Fruit fly (Drosophila melanogaster) whole organism, embryonic: ENCODE data around the gene Lrr47.

Source experiments
- Aef1 ChIP-seq: fragments of 200-800 bp; sonication (Bioruptor generic); IDR thresholded peaks from 3 replicates; pipeline ENCODE4 v1.3.6; 2022; ENCODE audit warnings: missing biosample characterization, missing genetic modification characterization
- Antp ChIP-seq: fragments of 200-800 bp; sonication (Bioruptor generic); optimal IDR thresholded peaks from 3 replicates; lab custom pipeline; 2016; ENCODE audit warnings: missing biosample characterization, missing genetic modification characterization
- BEAF-32 ChIP-seq: fragments of 200-800 bp; sonication (Bioruptor generic); optimal IDR thresholded peaks from 3 replicates; lab custom pipeline; 2017; ENCODE audit warnings: missing biosample characterization, missing genetic modification characterization, mild to moderate bottlenecking, moderate library complexity, missing genetic modification reagents
- CG10654 ChIP-seq: fragments of 200-800 bp; sonication (Bioruptor generic); optimal IDR thresholded peaks from 2 replicates; lab custom pipeline; 2016; ENCODE audit warnings: missing biosample characterization, missing genetic modification characterization
- CG11085 ChIP-seq: fragments of 200-800 bp; sonication (Bioruptor generic); IDR thresholded peaks from 2 replicates; pipeline ENCODE4 v1.3.6; 2022; ENCODE audit warnings: missing biosample characterization, missing genetic modification characterization
- CG12219 ChIP-seq: fragments of 200-800 bp; sonication (Bioruptor generic); optimal IDR thresholded peaks from 3 replicates; lab custom pipeline; 2018; ENCODE audit warnings: missing biosample characterization, mild to moderate bottlenecking, missing genetic modification characterization
- CG1233 ChIP-seq: fragments of 200-800 bp; sonication (Bioruptor generic); optimal IDR thresholded peaks from 4 replicates; lab custom pipeline; 2018; ENCODE audit warnings: missing biosample characterization, mild to moderate bottlenecking, missing genetic modification characterization
- CG12744 ChIP-seq: fragments of 200-800 bp; sonication (Bioruptor generic); optimal IDR thresholded peaks from 2 replicates; lab custom pipeline; 2016; ENCODE audit warnings: missing biosample characterization, missing genetic modification characterization
- CG12942 ChIP-seq: fragments of 200-800 bp; sonication (Bioruptor generic); optimal IDR thresholded peaks from 3 replicates; lab custom pipeline; 2016; ENCODE audit warnings: missing biosample characterization, missing genetic modification characterization
- CG13123 ChIP-seq: fragments of 200-800 bp; sonication (Bioruptor generic); optimal IDR thresholded peaks from 2 replicates; lab custom pipeline; 2016; ENCODE audit warnings: missing biosample characterization, missing genetic modification characterization
- CG13624 ChIP-seq: fragments of 200-800 bp; sonication (Bioruptor generic); optimal IDR thresholded peaks from 2 replicates; lab custom pipeline; 2016; ENCODE audit warnings: missing biosample characterization, missing genetic modification characterization
- CG16815 ChIP-seq: fragments of 200-800 bp; sonication (Bioruptor generic); optimal IDR thresholded peaks from 3 replicates; lab custom pipeline; 2017; ENCODE audit warnings: missing biosample characterization, mild to moderate bottlenecking, missing genetic modification characterization
- CG17612 ChIP-seq: fragments of 200-800 bp; sonication (Bioruptor generic); IDR thresholded peaks from 2 replicates; pipeline ENCODE4 v1.3.6; 2022; ENCODE audit warnings: missing biosample characterization, missing genetic modification characterization
- CG1792 ChIP-seq: fragments of 200-800 bp; sonication (Bioruptor generic); optimal IDR thresholded peaks from 2 replicates; lab custom pipeline; 2016; ENCODE audit warnings: missing biosample characterization, missing genetic modification characterization
- CG2712 ChIP-seq: fragments of 200-800 bp; optimal IDR thresholded peaks from 3 replicates; lab custom pipeline; 2019; ENCODE audit warnings: missing biosample characterization, mild to moderate bottlenecking, missing genetic modification characterization, moderate library complexity
- CG3407 ChIP-seq: fragments of 200-800 bp; sonication (Bioruptor generic); optimal IDR thresholded peaks from 2 replicates; lab custom pipeline; 2018; ENCODE audit warnings: missing biosample characterization, mild to moderate bottlenecking, missing genetic modification characterization
- CG3726 ChIP-seq: fragments of 200-800 bp; sonication (Bioruptor generic); IDR thresholded peaks from 3 replicates; pipeline ENCODE4, ENCODE4 v1.3.6; 2022; ENCODE audit warnings: missing biosample characterization, missing genetic modification characterization
- CG3838 ChIP-seq: fragments of 200-800 bp; sonication (Bioruptor generic); optimal IDR thresholded peaks from 3 replicates; lab custom pipeline; 2016; ENCODE audit warnings: missing biosample characterization, missing genetic modification characterization
- CG4360 ChIP-seq: fragments of 200-800 bp; sonication (Bioruptor generic); IDR thresholded peaks from 2 replicates; pipeline ENCODE4 v1.3.6; 2022; ENCODE audit warnings: missing biosample characterization, missing genetic modification characterization
- CG6854 ChIP-seq: fragments of 200-800 bp; sonication (Bioruptor generic); optimal IDR thresholded peaks from 3 replicates; lab custom pipeline; 2017; ENCODE audit warnings: missing biosample characterization, mild to moderate bottlenecking, missing genetic modification characterization
- CG7271 ChIP-seq: fragments of 200-800 bp; sonication (Bioruptor generic); optimal IDR thresholded peaks from 2 replicates; lab custom pipeline; 2018; ENCODE audit warnings: missing biosample characterization, mild to moderate bottlenecking, missing genetic modification characterization, moderate library complexity
- Dek ChIP-seq: fragments of 200-800 bp; sonication (Bioruptor generic); optimal IDR thresholded peaks from 3 replicates; lab custom pipeline; 2019; ENCODE audit warnings: missing biosample characterization, mild to moderate bottlenecking, missing genetic modification characterization, moderate library complexity
- Doc3 ChIP-seq: fragments of 200-800 bp; sonication (Bioruptor generic); IDR thresholded peaks from 3 replicates; pipeline ENCODE4 v1.3.6; 2022; ENCODE audit warnings: missing biosample characterization, missing genetic modification characterization; ENCODE audit not compliant: partially characterized antibody
- Gsc ChIP-seq: fragments of 200-800 bp; sonication (Bioruptor generic); IDR thresholded peaks from 2 replicates; pipeline ENCODE4 v1.3.6; 2022; ENCODE audit warnings: missing biosample characterization, missing genetic modification characterization
- HLH4C ChIP-seq: fragments of 200-800 bp; sonication (Bioruptor generic); IDR thresholded peaks from 3 replicates; pipeline ENCODE4 v1.3.6; 2022; ENCODE audit warnings: missing biosample characterization, missing genetic modification characterization; ENCODE audit not compliant: partially characterized antibody
- Hr39 ChIP-seq: fragments of >200 bp; optimal IDR thresholded peaks from 2 replicates; lab custom pipeline; 2017
- Jarid2 ChIP-seq: fragments of 200-800 bp; sonication (Bioruptor generic); optimal IDR thresholded peaks from 3 replicates; lab custom pipeline; 2017; ENCODE audit warnings: mild to moderate bottlenecking, missing biosample characterization, missing genetic modification reagents, missing genetic modification characterization
- Kr ChIP-seq: fragments of 200-800 bp; sonication (Bioruptor generic); optimal IDR thresholded peaks from 2 replicates; lab custom pipeline; 2017; ENCODE audit warnings: missing biosample characterization, mild to moderate bottlenecking, missing genetic modification characterization
- NC2α ChIP-seq: fragments of 200-800 bp; sonication (Bioruptor generic); optimal IDR thresholded peaks from 2 replicates; lab custom pipeline; 2016; ENCODE audit warnings: missing biosample characterization, missing genetic modification characterization
- Neu2 ChIP-seq: fragments of 200-800 bp; sonication (Bioruptor generic); optimal IDR thresholded peaks from 3 replicates; lab custom pipeline; 2016; ENCODE audit warnings: missing biosample characterization, missing genetic modification characterization, borderline replicate concordance
- Nf-YC ChIP-seq: fragments of 200-800 bp; optimal IDR thresholded peaks from 3 replicates; lab custom pipeline; 2019; ENCODE audit warnings: missing biosample characterization, mild to moderate bottlenecking, missing genetic modification characterization, moderate library complexity
- Oli ChIP-seq: fragments of 200-800 bp; sonication (Bioruptor generic); optimal IDR thresholded peaks from 2 replicates; lab custom pipeline; 2018; ENCODE audit warnings: missing biosample characterization, mild to moderate bottlenecking, missing genetic modification characterization, moderate library complexity
- Spps ChIP-seq: fragments of 200-800 bp; sonication (Bioruptor generic); optimal IDR thresholded peaks from 2 replicates; lab custom pipeline; 2018; ENCODE audit warnings: missing biosample characterization, mild to moderate bottlenecking, missing genetic modification characterization
- Sry-β ChIP-seq: fragments of 200-800 bp; sonication (Bioruptor generic); optimal IDR thresholded peaks from 2 replicates; lab custom pipeline; 2018; ENCODE audit warnings: missing biosample characterization, mild to moderate bottlenecking, missing genetic modification characterization, moderate library complexity
- Xbp1 ChIP-seq: fragments of 200-800 bp; sonication (Bioruptor generic); optimal IDR thresholded peaks from 3 replicates; lab custom pipeline; 2016; ENCODE audit warnings: missing biosample characterization, mild to moderate bottlenecking, missing genetic modification characterization
- caup ChIP-seq: fragments of 200-800 bp; sonication (Bioruptor generic); optimal IDR thresholded peaks from 3 replicates; lab custom pipeline; 2017; ENCODE audit warnings: missing biosample characterization, mild to moderate bottlenecking, missing genetic modification characterization, moderate library complexity; ENCODE audit not compliant: severe bottlenecking
- chn ChIP-seq: fragments of 200-800 bp; sonication (Bioruptor generic); optimal IDR thresholded peaks from 2 replicates; lab custom pipeline; 2016; ENCODE audit warnings: missing biosample characterization, missing genetic modification characterization
- esg ChIP-seq: fragments of 200-800 bp; sonication (Bioruptor generic); conservative IDR thresholded peaks from 2 replicates; pipeline ENCODE4 v1.3.6; 2022; ENCODE audit warnings: missing biosample characterization, missing genetic modification characterization
- ftz-f1 ChIP-seq: fragments of 200-800 bp; sonication (Bioruptor generic); optimal IDR thresholded peaks from 2 replicates; lab custom pipeline; 2016; ENCODE audit warnings: missing biosample characterization, missing genetic modification characterization
- gem ChIP-seq: fragments of 200-800 bp; sonication (Bioruptor generic); optimal IDR thresholded peaks from 2 replicates; lab custom pipeline; 2019; ENCODE audit warnings: missing biosample characterization, mild to moderate bottlenecking, missing genetic modification characterization, moderate library complexity
- her ChIP-seq: fragments of 200-800 bp; sonication (Bioruptor generic); optimal IDR thresholded peaks from 2 replicates; lab custom pipeline; 2016; ENCODE audit warnings: missing biosample characterization, missing genetic modification characterization
- pb ChIP-seq: fragments of 200-800 bp; sonication (Bioruptor generic); optimal IDR thresholded peaks from 3 replicates; lab custom pipeline; 2016; ENCODE audit warnings: missing biosample characterization, missing genetic modification characterization
- prd ChIP-seq, 3 experiments: fragments of >200 bp in 2 of 3; fragments of 200-800 bp in 1 of 3; sonication (Bioruptor generic) in 1 of 3; optimal IDR thresholded peaks in 2 of 3; IDR thresholded peaks in 1 of 3; 2 replicates in 2 of 3; 3 replicates in 1 of 3; pipeline versions ENCODE4 v1.3.6 to Lab custom; 2017 to 2022; ENCODE audit warnings: missing biosample characterization in 1 of 3, missing genetic modification characterization in 1 of 3
- sr ChIP-seq: fragments of 200-800 bp; sonication (Bioruptor generic); IDR thresholded peaks from 3 replicates; pipeline ENCODE4 v1.3.6; 2022; ENCODE audit warnings: missing biosample characterization, missing genetic modification characterization
- tap ChIP-seq: fragments of 200-800 bp; optimal IDR thresholded peaks from 3 replicates; lab custom pipeline; 2019; ENCODE audit warnings: missing biosample characterization, mild to moderate bottlenecking, missing genetic modification characterization, moderate library complexity
- toy ChIP-seq: fragments of 200-800 bp; sonication (Bioruptor generic); IDR thresholded peaks from 2 replicates; pipeline ENCODE4 v1.3.6; 2022; ENCODE audit warnings: missing biosample characterization, missing genetic modification characterization
- vfl ChIP-seq: fragments of 200-800 bp; sonication (Bioruptor generic); optimal IDR thresholded peaks from 2 replicates; lab custom pipeline; 2016; ENCODE audit warnings: missing biosample characterization, missing genetic modification characterization
- zen ChIP-seq: fragments of 200-800 bp; sonication (Bioruptor generic); optimal IDR thresholded peaks from 3 replicates; lab custom pipeline; 2018; ENCODE audit warnings: missing biosample characterization, mild to moderate bottlenecking, missing genetic modification characterization, moderate library complexity

Gene Lrr47

DNA sequence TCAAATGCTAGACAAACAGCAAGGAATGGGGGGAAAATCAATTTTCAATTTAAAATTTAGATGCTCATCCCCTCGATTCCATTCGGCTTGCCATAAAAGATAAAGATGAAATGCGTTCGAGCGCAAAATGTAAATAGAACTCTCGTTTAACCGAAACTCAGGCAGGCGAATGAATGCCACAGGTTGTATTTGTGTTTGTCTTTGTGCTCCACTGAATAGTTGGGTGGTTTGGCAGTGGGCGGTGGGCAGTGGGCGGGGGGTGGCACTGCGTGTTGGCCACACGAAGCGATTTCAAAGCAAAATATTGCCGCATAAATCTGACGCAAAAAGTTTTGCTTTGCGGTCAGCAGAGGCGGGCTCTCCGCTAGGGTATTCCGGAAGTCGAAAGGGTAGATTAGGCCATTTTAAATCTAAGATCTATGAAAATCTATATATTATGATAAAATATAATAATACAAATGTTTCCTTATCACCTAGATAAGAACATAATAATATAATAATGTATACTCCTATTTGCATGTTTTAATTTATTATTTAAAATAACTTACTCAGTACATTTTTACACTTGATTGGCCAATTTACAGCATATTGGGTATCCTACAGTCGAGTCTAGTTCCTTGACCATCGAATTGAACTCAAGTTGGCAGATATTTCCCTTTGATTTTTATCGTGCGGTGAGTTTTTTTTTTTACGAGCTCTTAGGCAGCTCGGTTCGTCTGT is 5.2 kb downstream of the Lrr47 start (continued):
- peak; percentile 39; the same call in 1 of the 3 replicates for TF ChIP-seq HLH4C (GFP tag; lab: Robert Waterston, UW)
- no peak for TF ChIP-seq CG12744
- TF ChIP-seq Doc3 = no peak
- no peak for TF ChIP-seq pb (GFP tag; lab: Kevin White, UChicago)
- TF ChIP-seq Nf-YC (tag; lab: Kevin White, UChicago) = no peak
- no peak for TF ChIP-seq Kr (GFP tag; lab: Kevin White, UChicago)
- no peak for TF ChIP-seq Sry-β
- TF ChIP-seq CG7271 = no peak
- TF ChIP-seq CG3726 = no peak
- TF ChIP-seq CG1233 (GFP tag; lab: Kevin White, UChicago) = peak; percentile 55
- no peak for TF ChIP-seq Gsc (GFP tag; lab: Robert Waterston, UW)
- peak; percentile 19 for TF ChIP-seq tap (tag; lab: Kevin White, UChicago)
- no peak for TF ChIP-seq CG12219 (GFP tag; lab: Kevin White, UChicago)
- no peak for TF ChIP-seq toy (GFP tag; lab: Robert Waterston, UW)
- no peak for TF ChIP-seq CG3838 (GFP tag; lab: Kevin White, UChicago)
- TF ChIP-seq Neu2 (GFP tag; lab: Kevin White, UChicago) = no peak
- TF ChIP-seq Xbp1 (GFP tag; lab: Kevin White, UChicago) = peak; percentile 65
- no peak for TF ChIP-seq Hr39 (lab: Kevin White, UChicago)
- peak; percentile 17 for TF ChIP-seq CG12942 (GFP tag; lab: Kevin White, UChicago)
- peak; percentile 28 for TF ChIP-seq Dek (tag; lab: Kevin White, UChicago)
- TF ChIP-seq Antp (GFP tag; lab: Kevin White, UChicago) = no peak
- TF ChIP-seq CG13624 = no peak
- TF ChIP-seq caup (GFP tag; lab: Kevin White, UChicago) = peak; percentile 21
- no peak for TF ChIP-seq chn (GFP tag; lab: Kevin White, UChicago)
- TF ChIP-seq Aef1 = peak; percentile 35; the same call in 1 of the 3 replicates
- peak; percentile 81 for TF ChIP-seq gem
- TF ChIP-seq Jarid2 (GFP tag; lab: Kevin White, UChicago) = peak; percentile 33
- TF ChIP-seq, all 482 proteins: peak for 211

DNA sequence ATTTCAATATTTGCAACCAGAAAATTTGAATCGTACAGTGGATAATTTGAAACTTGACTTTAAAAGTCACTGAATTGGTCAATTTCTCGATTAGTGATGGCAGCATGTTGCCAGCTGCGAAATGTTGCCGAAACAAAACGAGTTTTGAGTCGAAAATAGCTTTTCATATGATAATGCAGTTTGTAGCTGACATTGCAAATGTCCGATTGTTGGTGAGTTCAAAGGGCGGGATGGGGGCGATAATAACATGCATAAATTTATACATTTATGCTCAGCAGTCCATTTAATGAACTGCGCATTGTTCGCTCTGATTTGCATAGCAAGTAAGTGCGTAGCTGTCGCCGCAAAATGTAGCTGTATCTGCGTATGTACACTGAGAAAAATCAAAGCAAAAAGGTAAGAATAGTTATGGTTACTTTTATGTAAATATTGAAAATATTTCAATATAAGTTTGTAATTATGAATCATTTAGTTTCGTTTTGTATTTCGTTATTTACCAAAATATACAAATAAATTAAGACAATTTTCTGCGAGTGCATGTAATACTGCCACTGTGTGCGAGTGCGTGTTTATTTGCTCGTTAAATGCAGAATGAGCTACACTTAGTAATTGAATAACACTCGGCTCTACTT is 9.9 kb downstream of the Lrr47 start, which contains the start of gene Lip4:
Gene Lip4 (plus strand): TSS at position 620 of the 632 bp plus-strand sequence.
- TF ChIP-seq sr (GFP tag; lab: Robert Waterston, UW) (no peak), CG4360 (GFP tag; lab: Robert Waterston, UW) (peak; percentile 41; the same call in 1 of the 2 replicates), zen (tag; lab: Kevin White, UChicago) (peak; percentile 84), BEAF-32 (GFP tag; lab: Kevin White, UChicago) (no peak), CG2712 (peak; percentile 83), vfl (peak; percentile 30), prd (optimal IDR thresholded peaks at IDR 0.05; lab: Kevin White, UChicago) (no peak), prd (GFP tag; IDR thresholded peaks at IDR 0.05; lab: Robert Waterston, UW) (peak; percentile 86), Spps (tag; lab: Kevin White, UChicago) (peak; percentile 17), ftz-f1 (GFP tag; lab: Kevin White, UChicago) (no peak), CG6854 (GFP tag; lab: Kevin White, UChicago) (peak; percentile 8), Sry-β (no peak), Xbp1 (GFP tag; lab: Kevin White, UChicago) (peak; percentile 77), tap (tag; lab: Kevin White, UChicago) (peak; percentile 71), CG17612 (GFP tag; lab: Robert Waterston, UW) (peak; percentile 43; the same call in 1 of the 2 replicates), esg (GFP tag; lab: Robert Waterston, UW) (peak; percentile 77), CG16815 (GFP tag; lab: Kevin White, UChicago) (no peak), CG11085 (GFP tag; lab: Robert Waterston, UW) (peak; percentile 73), her (GFP tag; lab: Kevin White, UChicago) (no peak), CG1792 (GFP tag; lab: Kevin White, UChicago) (no peak), CG3407 (GFP tag; lab: Kevin White, UChicago) (peak; percentile 18), NC2α (GFP tag; lab: Kevin White, UChicago) (no peak), CG10654 (GFP tag; lab: Kevin White, UChicago) (peak; percentile 65), CG13123 (GFP tag; lab: Kevin White, UChicago) (peak; percentile 59), Oli (tag; lab: Kevin White, UChicago) (peak; percentile 76)
